Fruit fly (Drosophila melanogaster): ENCODE results near the gene CG7655.
A peak's percentile ranks its signal among the peaks of the same experiment; 100 is the strongest.

CG7655 gene

dm6 chr3R:17686875-17687274 is 4.4 kb downstream of the CG7655 start, which contains the start of gene CG31249 (continued):
- no peak for TF ChIP-seq corto (GFP tag; optimal IDR thresholded peaks at IDR 0.05)
- no peak for TF ChIP-seq CG12219 (GFP tag; optimal IDR thresholded peaks at IDR 0.05)
- TF ChIP-seq CG3995 (GFP tag; optimal IDR thresholded peaks at IDR 0.05) = no peak
- TF ChIP-seq wor (GFP tag; IDR thresholded peaks at IDR 0.05) = no peak
- TF ChIP-seq CG34376 (GFP tag; optimal IDR thresholded peaks at IDR 0.05) = no peak
- TF ChIP-seq MTF-1 (GFP tag; optimal IDR thresholded peaks at IDR 0.05; ENCODE audit: borderline replicate concordance) = no peak
- peak; percentile 26 for TF ChIP-seq CoRest (tag; optimal IDR thresholded peaks at IDR 0.05)
- TF ChIP-seq nerfin-2 (GFP tag; IDR thresholded peaks at IDR 0.05; ENCODE audit: partially characterized antibody) = no peak
- no peak for TF ChIP-seq ems (GFP tag; optimal IDR thresholded peaks at IDR 0.05)
- peak; percentile 62 for TF ChIP-seq tna (GFP tag; IDR thresholded peaks at IDR 0.05; ENCODE audit: partially characterized antibody)
- TF ChIP-seq Gug (GFP tag; IDR thresholded peaks at IDR 0.05) = no peak
- TF ChIP-seq CG12155 (GFP tag; optimal IDR thresholded peaks at IDR 0.05) = peak; percentile 4
- no peak for TF ChIP-seq ATbp (GFP tag; optimal IDR thresholded peaks at IDR 0.05)
- TF ChIP-seq danr (GFP tag; IDR thresholded peaks at IDR 0.05) = no peak
- peak; percentile 54 for TF ChIP-seq CG2120 (GFP tag; optimal IDR thresholded peaks at IDR 0.05)
- no peak for TF ChIP-seq ro (GFP tag; IDR thresholded peaks at IDR 0.05)
- TF ChIP-seq CG12236 (GFP tag; optimal IDR thresholded peaks at IDR 0.05) = no peak
- TF ChIP-seq HLHmδ (GFP tag; optimal IDR thresholded peaks at IDR 0.05) = no peak
- no peak for TF ChIP-seq CG4282 (GFP tag; optimal IDR thresholded peaks at IDR 0.05)
- TF ChIP-seq Fer3 (tag; optimal IDR thresholded peaks at IDR 0.05) = no peak
- TF ChIP-seq CG4328 (GFP tag; optimal IDR thresholded peaks at IDR 0.05) = no peak
- no peak for TF ChIP-seq CG7786 (GFP tag; optimal IDR thresholded peaks at IDR 0.05)
- TF ChIP-seq eyg (GFP tag; optimal IDR thresholded peaks at IDR 0.05) = no peak
- TF ChIP-seq grau (tag; optimal IDR thresholded peaks at IDR 0.05) = no peak
- TF ChIP-seq jigr1 (GFP tag; IDR thresholded peaks at IDR 0.05) = no peak; the same call in 2 of the 3 replicates
- no peak for TF ChIP-seq BtbVII (GFP tag; optimal IDR thresholded peaks at IDR 0.05)
- TF ChIP-seq CG2129 (GFP tag; IDR thresholded peaks at IDR 0.05; ENCODE audit: partially characterized antibody) = peak; percentile 51
- TF ChIP-seq CG17186 (GFP tag; optimal IDR thresholded peaks at IDR 0.05) = no peak
- TF ChIP-seq ERR (GFP tag; optimal IDR thresholded peaks at IDR 0.05) = no peak
- no peak for TF ChIP-seq CG9609 (GFP tag; optimal IDR thresholded peaks at IDR 0.05)
- no peak for TF ChIP-seq Lpt (GFP tag; optimal IDR thresholded peaks at IDR 0.05)
- TF ChIP-seq CG15696 (tag; optimal IDR thresholded peaks at IDR 0.05) = no peak
- TF ChIP-seq pb (GFP tag; optimal IDR thresholded peaks at IDR 0.05) = no peak
- no peak for TF ChIP-seq CG12769 (tag; optimal IDR thresholded peaks at IDR 0.05)
- no peak for TF ChIP-seq CG4820 (GFP tag; optimal IDR thresholded peaks at IDR 0.05)
- TF ChIP-seq gfzf (GFP tag; optimal IDR thresholded peaks at IDR 0.05) = peak; percentile 18
- TF ChIP-seq CG8281 (tag; optimal IDR thresholded peaks at IDR 0.05) = no peak
- TF ChIP-seq peb (GFP tag; IDR thresholded peaks at IDR 0.05) = no peak
- TF ChIP-seq vfl (GFP tag; optimal IDR thresholded peaks at IDR 0.05) = no peak
- TF ChIP-seq CG3838 (GFP tag; optimal IDR thresholded peaks at IDR 0.05) = no peak
- no peak for TF ChIP-seq ftz-f1 (GFP tag; optimal IDR thresholded peaks at IDR 0.05)
- TF ChIP-seq Ada2b (GFP tag; IDR thresholded peaks at IDR 0.05) = no peak
- no peak for TF ChIP-seq Antp (GFP tag; optimal IDR thresholded peaks at IDR 0.05)
- peak; percentile 66; the same call in 2 of the 3 replicates for TF ChIP-seq Opbp (GFP tag; IDR thresholded peaks at IDR 0.05; ENCODE audit: partially characterized antibody)
- TF ChIP-seq CG11085 (GFP tag; IDR thresholded peaks at IDR 0.05) = no peak
- no peak for TF ChIP-seq Fer2 (tag; optimal IDR thresholded peaks at IDR 0.05)
- TF ChIP-seq vvl (GFP tag; IDR thresholded peaks at IDR 0.05) = peak; percentile 39; the same call in 1 of the 2 replicates
- no peak for TF ChIP-seq dimm (GFP tag; IDR thresholded peaks at IDR 0.05)
- TF ChIP-seq CG33213 (GFP tag; optimal IDR thresholded peaks at IDR 0.05) = no peak
- no peak for TF ChIP-seq CG15514 (GFP tag; optimal IDR thresholded peaks at IDR 0.05)
- TF ChIP-seq Poxn (GFP tag; IDR thresholded peaks at IDR 0.05) = no peak
